Worm (Caenorhabditis elegans) whole organism, late embryonic: ENCODE data around the gene srw-84.

Source experiments
- C38D4.7 ChIP-seq: fragments of 200-800 bp; sonication (Bioruptor generic); optimal IDR thresholded peaks from 2 replicates; lab custom pipeline; 2018; ENCODE audit warnings: mild to moderate bottlenecking, missing genetic modification characterization, moderate library complexity, missing compliant biosample characterization
- elt-2 ChIP-seq: sonication (generic microtip); optimal IDR thresholded peaks from 2 replicates; lab custom pipeline; 2016; ENCODE audit warnings: missing genetic modification reagents, missing genetic modification characterization, missing compliant biosample characterization
- unc-86 ChIP-seq: sonication (generic microtip); optimal IDR thresholded peaks from 2 replicates; lab custom pipeline; 2016; ENCODE audit warnings: missing genetic modification characterization, missing compliant biosample characterization

srw-84 gene

DNA sequence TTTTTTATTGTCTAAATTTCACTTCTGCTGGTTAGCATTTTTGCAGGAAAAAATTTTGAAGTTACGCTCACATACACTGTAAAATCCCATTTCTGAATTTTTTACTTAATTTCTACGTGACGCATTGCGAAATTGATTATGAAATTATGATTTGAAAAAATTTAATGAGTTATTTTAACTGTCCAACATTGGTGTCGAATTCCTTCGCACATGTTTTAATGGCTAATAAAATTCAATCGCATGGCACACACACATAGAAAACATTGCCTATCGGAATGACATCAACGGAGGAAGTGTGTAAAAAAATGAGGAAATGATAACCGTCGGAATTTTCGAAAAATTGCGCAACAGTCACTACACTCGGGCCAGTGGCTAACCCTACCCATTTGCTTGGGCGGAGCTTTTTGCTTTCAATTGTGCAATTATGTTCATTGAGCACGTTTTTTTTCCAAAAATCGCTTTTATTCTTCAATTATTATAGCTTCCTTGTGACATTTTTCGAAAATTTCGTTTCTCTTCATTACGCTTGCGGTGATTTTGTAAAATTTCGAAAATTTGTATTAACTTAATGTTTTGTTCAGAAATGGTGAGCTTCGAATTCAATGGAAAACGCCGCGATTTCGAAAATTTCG, 52.9 kb downstream of the srw-84 start, which contains the start of gene C25F9.16:
Gene C25F9.16, plus strand, starts transcription at position 582 of the 632 bp plus-strand sequence.
- no peak for TF ChIP-seq C38D4.7 (GFP tag; lab: Kevin White, UChicago)
- TF ChIP-seq elt-2 (tag; lab: Kevin White, UChicago): no peak
- TF ChIP-seq unc-86 (tag; lab: Kevin White, UChicago): no peak
